Worm (Caenorhabditis elegans): Measurements from ENCODE around the gene lab-2.

The lab-2 gene

ce11 chrIII:7376143-7376802 lies 46.9 kb upstream of the lab-2 start (continued):
- TF ChIP-seq die-1 (tag; optimal IDR thresholded peaks at IDR 0.05) (peak; percentile 33), somi-1 (GFP tag; optimal IDR thresholded peaks at IDR 0.05) (peak; percentile 70), ekl-4 (GFP tag; IDR thresholded peaks at IDR 0.05) (peak; percentile 62), atf-7 (tag; optimal IDR thresholded peaks at IDR 0.05) (peak; percentile 97), sdz-38 (tag; optimal IDR thresholded peaks at IDR 0.05) (no peak), mcd-1 (GFP tag; IDR thresholded peaks at IDR 0.05) (peak; percentile 48; the same call in 1 of the 2 replicates), lsy-27 (tag; optimal IDR thresholded peaks at IDR 0.05; ENCODE audit: borderline replicate concordance, insufficient read depth) (no peak), let-607 (tag; optimal IDR thresholded peaks at IDR 0.05) (peak; percentile 76 to 84), T26A5.8 (tag; optimal IDR thresholded peaks at IDR 0.05) (no peak), him-1 (tag; optimal IDR thresholded peaks at IDR 0.05) (no peak), nhr-179 (tag; optimal IDR thresholded peaks at IDR 0.05) (no peak), hsf-1 (GFP tag; IDR thresholded peaks at IDR 0.05) (peak; percentile 59; the same call in 1 of the 2 replicates), pbrm-1 (GFP tag; IDR thresholded peaks at IDR 0.05) (peak; percentile 22; the same call in 1 of the 2 replicates), nhr-80 (tag; optimal IDR thresholded peaks at IDR 0.05) (peak; percentile 73), ceh-91 (GFP tag; IDR thresholded peaks at IDR 0.05) (no peak), lin-26 (GFP tag; IDR thresholded peaks at IDR 0.05) (0 out of 2 replicates have a peak, but pooled peaks have one; percentile 52), lin-54 (GFP tag; optimal IDR thresholded peaks at IDR 0.05) (peak; percentile 11), F39B2.1 (GFP tag; IDR thresholded peaks at IDR 0.05) (no peak), K11D2.4 (GFP tag; IDR thresholded peaks at IDR 0.05) (peak; percentile 63; the same call in 1 of the 2 replicates), K12H6.12 (tag; optimal IDR thresholded peaks at IDR 0.05) (no peak), mel-28 (tag; optimal IDR thresholded peaks at IDR 0.05; ENCODE audit: borderline replicate concordance) (no peak), ztf-26 (tag; optimal IDR thresholded peaks at IDR 0.05) (peak; percentile 86), C17E4.6 (GFP tag; IDR thresholded peaks at IDR 0.05) (no peak), gei-17 (GFP tag; optimal IDR thresholded peaks at IDR 0.05) (peak; percentile 49), pha-4 (tag; optimal IDR thresholded peaks at IDR 0.05) (no peak), mxl-1 (tag; optimal IDR thresholded peaks at IDR 0.05) (no peak), egl-18 (GFP tag; IDR thresholded peaks at IDR 0.05) (no peak), F10E7.11 (tag; optimal IDR thresholded peaks at IDR 0.05) (no peak), F23B12.7 (tag; optimal IDR thresholded peaks at IDR 0.05; ENCODE audit: insufficient read depth) (peak; percentile 21), Y53F4B.3 (GFP tag; IDR thresholded peaks at IDR 0.05) (no peak)

DNA sequence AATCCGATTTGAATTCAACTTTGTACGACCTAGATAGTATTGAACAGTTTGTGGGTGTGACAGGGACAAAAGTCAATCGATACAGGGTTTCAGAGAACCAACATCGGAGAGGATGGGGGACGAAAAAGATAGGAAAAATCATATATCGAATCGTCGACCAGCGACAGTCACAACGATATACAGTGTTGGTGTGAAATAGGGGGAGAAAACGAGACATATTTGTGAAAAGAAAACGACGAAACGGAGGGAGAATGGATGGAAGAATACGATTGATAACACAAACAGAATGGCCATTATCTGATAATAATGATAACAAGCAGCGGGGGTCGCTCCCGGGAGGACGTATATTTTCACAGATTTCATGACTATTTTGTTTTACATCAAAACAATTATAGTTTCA lies 46.0 kb upstream of the lab-2 start:
- TF ChIP-seq sea-2 (GFP tag; IDR thresholded peaks at IDR 0.05): no peak
- TF ChIP-seq nhr-80 (tag; optimal IDR thresholded peaks at IDR 0.05): peak; percentile 77
- peak; percentile 55 for TF ChIP-seq ama-1 (optimal IDR thresholded peaks at IDR 0.05)
- TF ChIP-seq ama-1 (GFP tag; optimal IDR thresholded peaks at IDR 0.05): no peak
- no peak for TF ChIP-seq Y67H2A.10 (GFP tag; conservative IDR thresholded peaks at IDR 0.05)
- TF ChIP-seq Y53F4B.3 (GFP tag; IDR thresholded peaks at IDR 0.05): no peak
- TF ChIP-seq nhr-27 (tag; optimal IDR thresholded peaks at IDR 0.05): no peak
- TF ChIP-seq nfyb-1 (GFP tag; IDR thresholded peaks at IDR 0.05): no peak

- TF ChIP-seq pbrm-1 (GFP tag; IDR thresholded peaks at IDR 0.05) (0 out of 2 replicates have a peak, but pooled peaks have one; percentile 6), tbp1 (GFP tag; optimal IDR thresholded peaks at IDR 0.05) (peak; percentile 6), ama-1 (optimal IDR thresholded peaks at IDR 0.05) (peak; percentile 50), ama-1 (GFP tag; optimal IDR thresholded peaks at IDR 0.05) (no peak), atf-7 (tag; optimal IDR thresholded peaks at IDR 0.05) (no peak), lin-35 (GFP tag; optimal IDR thresholded peaks at IDR 0.05) (no peak), F22D6.2 (tag; optimal IDR thresholded peaks at IDR 0.05) (no peak)
Observed at ce11 chrIII:7374681-7375271, 45.4 kb upstream of the lab-2 start, which contains the start of gene mml-1. TSS of gene mml-1 (minus strand) at chrIII:7374731.
